Fruit fly (Drosophila melanogaster) whole organism, pupa: Measurements from ENCODE around the gene mv.
A peak's percentile ranks its signal among the peaks of the same experiment; 100 is the strongest.

ENCODE experiments used
- CG10348 ChIP-seq: fragments of 200-800 bp; sonication (Bioruptor generic); IDR thresholded peaks from 2 replicates; pipeline ENCODE4 v1.3.6; 2022; ENCODE audit warnings: missing biosample characterization, missing genetic modification characterization
- CG12605 ChIP-seq: fragments of 200-800 bp; sonication (Bioruptor generic); IDR thresholded peaks from 2 replicates; pipeline ENCODE4 v1.3.6; 2022; ENCODE audit warnings: missing biosample characterization, missing genetic modification characterization
- CG13204 ChIP-seq: fragments of 200-800 bp; sonication (Bioruptor generic); optimal IDR thresholded peaks from 2 replicates; lab custom pipeline; 2018; ENCODE audit warnings: missing biosample characterization, mild to moderate bottlenecking, missing genetic modification characterization, moderate library complexity
- CG14655 ChIP-seq: fragments of 200-800 bp; sonication (Bioruptor generic); optimal IDR thresholded peaks from 3 replicates; lab custom pipeline; 2017; ENCODE audit warnings: mild to moderate bottlenecking, missing biosample characterization, missing genetic modification reagents, missing genetic modification characterization
- CG15710 ChIP-seq: fragments of 200-800 bp; sonication (Bioruptor generic); optimal IDR thresholded peaks from 2 replicates; lab custom pipeline; 2018; ENCODE audit warnings: missing biosample characterization, mild to moderate bottlenecking, missing genetic modification characterization, moderate library complexity
- CG17806 ChIP-seq: fragments of 200-800 bp; sonication (Bioruptor generic); optimal IDR thresholded peaks from 2 replicates; lab custom pipeline; 2018; ENCODE audit warnings: missing biosample characterization, mild to moderate bottlenecking, missing genetic modification characterization, moderate library complexity
- CG32121 ChIP-seq: fragments of 200-800 bp; sonication (Bioruptor generic); IDR thresholded peaks from 2 replicates; pipeline ENCODE4 v1.3.6; 2022; ENCODE audit warnings: missing biosample characterization, missing genetic modification characterization
- CG34367 ChIP-seq: fragments of 200-800 bp; sonication (Bioruptor generic); optimal IDR thresholded peaks from 2 replicates; lab custom pipeline; 2018; ENCODE audit warnings: missing biosample characterization, mild to moderate bottlenecking, missing genetic modification characterization
- CG4496 ChIP-seq: fragments of 200-800 bp; sonication (Bioruptor generic); IDR thresholded peaks from 3 replicates; pipeline ENCODE4 v1.3.6; 2022; ENCODE audit warnings: missing biosample characterization, missing genetic modification characterization
- CG8159 ChIP-seq: fragments of 200-800 bp; sonication (Bioruptor generic); optimal IDR thresholded peaks from 3 replicates; lab custom pipeline; 2018; ENCODE audit warnings: missing biosample characterization, mild to moderate bottlenecking, missing genetic modification characterization, moderate library complexity
- CG8301 ChIP-seq: fragments of 200-800 bp; sonication (Bioruptor generic); optimal IDR thresholded peaks from 2 replicates; lab custom pipeline; 2018; ENCODE audit warnings: missing biosample characterization, mild to moderate bottlenecking, missing genetic modification characterization
- CG9948 ChIP-seq: fragments of 200-800 bp; sonication (Bioruptor generic); optimal IDR thresholded peaks from 2 replicates; lab custom pipeline; 2018; ENCODE audit warnings: missing biosample characterization, mild to moderate bottlenecking, missing genetic modification characterization, moderate library complexity
- D1 ChIP-seq: fragments of 200-800 bp; sonication (Bioruptor generic); optimal IDR thresholded peaks from 2 replicates; lab custom pipeline; 2018; ENCODE audit warnings: missing biosample characterization, mild to moderate bottlenecking, missing genetic modification characterization, moderate library complexity
- EcR ChIP-seq: fragments of 200-800 bp; sonication (Bioruptor generic); optimal IDR thresholded peaks from 3 replicates; lab custom pipeline; 2019; ENCODE audit warnings: missing biosample characterization, missing genetic modification characterization, mild to moderate bottlenecking, moderate library complexity, missing genetic modification reagents
- Ets98B ChIP-seq: fragments of 200-800 bp; sonication (Bioruptor generic); IDR thresholded peaks from 2 replicates; pipeline ENCODE4 v1.3.6; 2022; ENCODE audit warnings: missing biosample characterization, missing genetic modification characterization
- Pif1A ChIP-seq: fragments of 200-800 bp; sonication (Bioruptor generic); optimal IDR thresholded peaks from 3 replicates; lab custom pipeline; 2016; ENCODE audit warnings: missing biosample characterization, missing genetic modification characterization
- Pif1B ChIP-seq: fragments of 200-800 bp; sonication (Bioruptor generic); optimal IDR thresholded peaks from 3 replicates; lab custom pipeline; 2016; ENCODE audit warnings: missing biosample characterization, missing genetic modification characterization
- Snoo ChIP-seq: fragments of 200-800 bp; sonication (Bioruptor generic); optimal IDR thresholded peaks from 3 replicates; lab custom pipeline; 2017; ENCODE audit warnings: missing biosample characterization, mild to moderate bottlenecking, missing genetic modification characterization, inconsistent platforms
- fd96Ca ChIP-seq: fragments of 200-800 bp; sonication (Bioruptor generic); IDR thresholded peaks from 3 replicates; pipeline ENCODE4 v1.3.6; 2022; ENCODE audit warnings: missing biosample characterization, missing genetic modification characterization
- gl ChIP-seq: fragments of 200-800 bp; sonication (Bioruptor generic); optimal IDR thresholded peaks from 2 replicates; lab custom pipeline; 2018; ENCODE audit warnings: missing biosample characterization, mild to moderate bottlenecking, missing genetic modification characterization
- rn ChIP-seq: fragments of 200-800 bp; sonication (Bioruptor generic); IDR thresholded peaks from 2 replicates; pipeline ENCODE4 v1.3.6; 2022; ENCODE audit warnings: missing biosample characterization, missing genetic modification characterization

mv gene

DNA sequence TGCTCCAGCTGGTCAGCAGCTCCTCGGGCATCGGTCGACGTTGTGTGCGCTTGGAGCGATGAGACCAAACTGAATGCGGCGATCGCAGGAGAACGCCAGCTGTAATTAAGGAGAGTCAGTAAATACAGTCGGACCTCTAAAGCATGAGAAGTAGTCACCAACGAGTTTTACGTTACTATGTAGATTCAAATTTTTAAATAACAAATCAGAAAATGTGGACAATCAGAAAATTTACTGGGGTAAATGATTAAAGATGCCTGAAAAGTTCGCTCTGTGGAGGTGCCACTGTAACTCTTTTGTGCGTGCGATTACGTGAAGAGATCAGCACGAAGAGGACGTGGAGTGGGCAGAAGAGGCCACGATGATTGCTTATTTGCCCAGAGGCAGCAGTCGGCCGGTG is 1.0 kb downstream of the mv start, which contains the start of gene SCOT:
Gene SCOT, plus strand, starts transcription at position 180 of the 400 bp plus-strand sequence.
- TF ChIP-seq CG12605, result peak; percentile 98
- TF ChIP-seq CG14655 (GFP tag; lab: Kevin White, UChicago), result peak; percentile 97
- peak; percentile 95 for TF ChIP-seq rn (GFP tag; lab: Robert Waterston, UW)
- TF ChIP-seq CG4496 (GFP tag; lab: Robert Waterston, UW), result peak; percentile 99
- TF ChIP-seq CG15710 (tag; lab: Kevin White, UChicago), result peak; percentile 93
- TF ChIP-seq Snoo (tag; lab: Kevin White, UChicago), result no peak
- peak; percentile 93 for TF ChIP-seq CG34367
- peak; percentile 87 for TF ChIP-seq CG9948 (tag; lab: Kevin White, UChicago)
- no peak for TF ChIP-seq D1 (tag; lab: Kevin White, UChicago)
- TF ChIP-seq Ets98B (GFP tag; lab: Robert Waterston, UW), result peak; percentile 98
- peak; percentile 95 for TF ChIP-seq Pif1A (GFP tag; lab: Kevin White, UChicago)
- peak; percentile 86 for TF ChIP-seq gl (tag; lab: Kevin White, UChicago)
- peak; percentile 92 for TF ChIP-seq CG17806 (tag; lab: Kevin White, UChicago)
- no peak for TF ChIP-seq EcR
- peak; percentile 97 for TF ChIP-seq CG32121
- TF ChIP-seq CG8159, result peak; percentile 89
- TF ChIP-seq Pif1B (GFP tag; lab: Kevin White, UChicago), result peak; percentile 93
- peak; percentile 91 for TF ChIP-seq CG10348 (GFP tag; lab: Robert Waterston, UW)
- TF ChIP-seq fd96Ca (GFP tag; lab: Robert Waterston, UW), result peak; percentile 98
- TF ChIP-seq CG8301, result peak; percentile 95
- TF ChIP-seq CG13204 (GFP tag; lab: Kevin White, UChicago), result peak; percentile 82

DNA sequence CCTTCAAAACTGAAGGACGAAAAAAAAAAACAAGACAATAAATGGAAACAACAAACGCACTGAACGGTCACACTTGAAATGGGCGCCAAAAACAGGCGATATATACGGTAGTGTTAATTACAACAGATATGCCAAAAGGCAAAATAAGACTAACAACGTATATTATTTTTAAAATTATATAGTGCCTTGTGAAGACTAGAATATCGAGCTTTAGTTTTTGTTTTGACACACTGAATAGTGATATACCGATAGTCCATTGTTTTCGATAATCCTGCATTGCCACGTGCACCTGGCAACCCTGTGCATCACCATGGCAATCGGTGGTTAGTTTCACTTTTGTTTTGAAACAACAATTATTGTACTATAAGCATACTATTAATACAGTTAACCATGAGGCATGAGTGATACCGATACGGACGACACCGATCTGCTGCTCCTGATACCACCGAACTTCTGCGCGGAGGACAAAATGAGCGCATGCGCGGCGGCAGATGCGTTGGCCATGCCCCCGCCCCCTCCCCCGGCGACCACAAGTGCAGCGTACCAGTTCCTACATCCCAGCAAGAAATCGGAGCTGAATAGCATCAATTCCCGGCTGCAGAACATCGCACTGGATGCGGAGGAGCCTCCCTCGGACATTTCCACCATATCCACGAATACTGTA is 16.4 kb downstream of the mv start, which contains the start of the genes mu2 and Cnb:
Gene mu2, minus strand, starts transcription at position 13 of the 664 bp plus-strand sequence.
Gene Cnb, plus strand, starts transcription at position 103 of the 664 bp plus-strand sequence.
- TF ChIP-seq CG14655 (GFP tag; lab: Kevin White, UChicago) (no peak), fd96Ca (GFP tag; lab: Robert Waterston, UW) (0 out of 3 replicates have a peak, but pooled peaks have one; percentile 40)
- TF ChIP-seq, all 21 proteins: peak for 1

- no peak for TF ChIP-seq Pif1A (GFP tag; lab: Kevin White, UChicago)
- no peak for TF ChIP-seq gl (tag; lab: Kevin White, UChicago)
- no peak for TF ChIP-seq CG9948 (tag; lab: Kevin White, UChicago)
- no peak for TF ChIP-seq CG32121
- TF ChIP-seq Pif1B (GFP tag; lab: Kevin White, UChicago), result no peak
- TF ChIP-seq CG8301, result no peak
- no peak for TF ChIP-seq EcR
- TF ChIP-seq rn (GFP tag; lab: Robert Waterston, UW), result no peak
- TF ChIP-seq CG10348 (GFP tag; lab: Robert Waterston, UW), result no peak
- TF ChIP-seq Snoo (tag; lab: Kevin White, UChicago), result no peak
- no peak for TF ChIP-seq CG13204 (GFP tag; lab: Kevin White, UChicago)
- no peak for TF ChIP-seq CG17806 (tag; lab: Kevin White, UChicago)
- no peak for TF ChIP-seq CG12605
- no peak for TF ChIP-seq CG8159
- TF ChIP-seq fd96Ca (GFP tag; lab: Robert Waterston, UW), result no peak
- no peak for TF ChIP-seq CG14655 (GFP tag; lab: Kevin White, UChicago)
- TF ChIP-seq Ets98B (GFP tag; lab: Robert Waterston, UW), result no peak
- TF ChIP-seq CG34367, result no peak
Observed at dm6 chr3L:1940843-1941418, 23.0 kb downstream of the mv start, which contains the start of gene Mfap1. Gene Mfap1, plus strand, starts transcription at chr3L:1941068.

dm6 chr3L:1939983-1940504 is 23.9 kb downstream of the mv start:
- TF ChIP-seq CG4496 (GFP tag; lab: Robert Waterston, UW) (0 out of 3 replicates have a peak, but pooled peaks have one; percentile 13), Pif1A (GFP tag; lab: Kevin White, UChicago) (no peak)
- TF ChIP-seq, all 21 proteins: peak for 1

- TF ChIP-seq CG4496 (GFP tag; lab: Robert Waterston, UW) (peak; percentile 59; the same call in 2 of the 3 replicates), CG17806 (tag; lab: Kevin White, UChicago) (no peak)
Observed at dm6 chr3L:1938767-1939166, 25.2 kb downstream of the mv start, which contains the start of the genes CG46523 and CG5687. Gene CG46523, minus strand, starts transcription at chr3L:1939103. Gene CG5687, minus strand, starts transcription at chr3L:1939103.

DNA sequence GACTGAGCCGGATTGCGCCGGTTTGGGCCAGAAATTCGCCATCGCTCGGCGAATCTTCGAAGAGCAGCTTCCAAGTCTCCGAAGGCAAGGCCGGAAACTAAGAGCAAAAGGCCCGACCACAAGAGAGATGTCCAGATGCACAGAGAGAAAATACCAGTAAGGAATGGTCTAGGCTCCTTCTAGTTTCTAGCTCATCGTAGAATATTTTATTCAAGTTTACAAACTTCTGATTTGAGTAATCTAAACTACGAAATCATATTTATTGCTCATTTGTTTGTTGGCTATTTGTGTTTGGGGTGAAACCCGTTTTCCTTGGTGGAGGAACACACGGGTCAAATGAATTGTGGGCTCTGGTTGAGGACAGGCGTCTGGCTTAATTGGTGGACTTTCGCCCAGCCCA is 26.5 kb downstream of the mv start:
- TF ChIP-seq CG12605 (no peak), CG4496 (GFP tag; lab: Robert Waterston, UW) (peak; percentile 64), CG8159 (peak; percentile 14), CG8301 (peak; percentile 49), gl (tag; lab: Kevin White, UChicago) (no peak), CG14655 (GFP tag; lab: Kevin White, UChicago) (peak; percentile 59), Pif1B (GFP tag; lab: Kevin White, UChicago) (peak; percentile 6), CG13204 (GFP tag; lab: Kevin White, UChicago) (no peak), fd96Ca (GFP tag; lab: Robert Waterston, UW) (no peak), CG32121 (0 out of 2 replicates have a peak, but pooled peaks have one; percentile 14)
